Worm (Caenorhabditis elegans): ENCODE measurements around the gene F15H10.9.

Gene F15H10.9

DNA sequence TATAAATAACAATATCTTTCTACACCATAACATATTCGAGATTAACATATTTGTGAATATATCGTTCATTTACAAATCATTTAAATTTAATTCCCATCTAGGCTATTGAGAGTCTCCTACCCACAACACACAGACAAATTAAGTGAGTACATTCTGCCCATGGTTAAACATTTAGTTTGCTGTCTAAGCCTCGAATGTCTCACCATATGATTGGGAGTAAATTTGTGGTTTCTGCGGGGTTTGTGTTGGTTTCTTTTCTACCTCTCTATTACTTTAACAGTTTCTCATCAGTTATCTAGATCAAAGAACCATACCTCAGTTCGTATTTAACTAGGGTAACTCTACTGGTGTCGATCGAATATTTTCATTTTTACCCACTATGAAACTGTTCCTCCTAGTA is 16.1 kb downstream of the F15H10.9 start, which contains the start of gene ugt-2:
Gene ugt-2 (plus strand): TSS at position 371 of the 400 bp plus-strand sequence.
- TF ChIP-seq nhr-80 (tag; optimal IDR thresholded peaks at IDR 0.05): peak; percentile 42
- TF ChIP-seq nfyb-1 (GFP tag; IDR thresholded peaks at IDR 0.05): no peak

DNA sequence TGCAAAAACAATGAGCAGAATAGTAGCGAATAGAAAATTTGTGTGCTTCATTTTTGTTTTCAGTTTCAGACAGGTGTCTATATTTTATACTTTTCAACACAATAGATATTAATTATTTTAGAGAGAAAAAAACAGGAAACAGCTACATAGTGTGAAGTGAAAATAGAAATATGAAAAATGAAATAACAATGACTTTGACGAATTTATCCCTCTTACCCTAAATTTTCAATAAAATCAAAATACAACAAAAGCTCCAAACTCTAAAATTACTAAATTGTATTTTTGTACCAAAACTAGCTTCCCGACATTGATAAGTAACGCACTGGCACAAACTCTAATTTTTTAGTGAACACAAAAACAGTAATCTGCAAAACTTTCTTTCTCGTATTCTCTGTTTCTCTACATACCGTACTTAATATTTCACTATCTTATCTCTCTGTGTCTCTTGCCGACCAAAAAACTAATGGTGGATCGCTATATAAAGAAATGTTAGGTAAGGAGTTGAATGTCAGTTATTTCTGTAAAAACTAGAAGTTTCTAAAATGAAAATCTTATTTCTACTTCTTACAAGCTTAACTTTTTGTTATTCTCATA is 19.2 kb downstream of the F15H10.9 start, which contains the start of the genes col-151 and ugt-1:
Gene col-151 (minus strand): TSS at position 51 of the 594 bp plus-strand sequence.
Gene ugt-1 (plus strand): TSS at position 491 of the 594 bp plus-strand sequence.
- TF ChIP-seq nhr-80 (tag; optimal IDR thresholded peaks at IDR 0.05): peak; percentile 48
- TF ChIP-seq B0336.3 (GFP tag; IDR thresholded peaks at IDR 0.05): no peak
- TF ChIP-seq attf-6 (GFP tag; IDR thresholded peaks at IDR 0.05): no peak
- TF ChIP-seq hmg-1.2 (GFP tag; IDR thresholded peaks at IDR 0.05): peak; percentile 82
- TF ChIP-seq gei-17 (GFP tag; optimal IDR thresholded peaks at IDR 0.05): no peak

DNA sequence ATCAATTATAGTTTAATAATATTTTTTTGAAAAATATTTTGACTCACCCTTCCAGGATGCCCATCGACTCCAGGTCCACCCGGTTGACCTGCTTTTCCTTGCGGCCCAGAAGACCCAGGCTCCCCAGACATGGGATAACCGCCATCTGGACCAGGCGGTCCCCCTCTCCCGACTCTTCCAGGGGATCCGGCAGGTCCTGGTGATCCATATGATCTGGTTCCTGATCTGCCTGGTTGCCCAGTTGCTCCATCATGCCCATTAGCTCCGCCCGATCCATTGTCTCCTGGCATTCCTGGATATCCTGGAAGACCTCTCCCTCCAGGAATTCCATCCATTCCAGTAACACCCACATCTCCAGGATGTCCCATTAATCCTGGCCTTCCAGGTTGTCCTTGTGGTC is 20.8 kb downstream of the F15H10.9 start:
- TF ChIP-seq hlh-26 (GFP tag; conservative IDR thresholded peaks at IDR 0.05) (no peak), F55B11.4 (tag; optimal IDR thresholded peaks at IDR 0.05; ENCODE audit: borderline replicate concordance, insufficient read depth) (no peak), mcd-1 (GFP tag; IDR thresholded peaks at IDR 0.05) (no peak), lsl-1 (GFP tag; optimal IDR thresholded peaks at IDR 0.05) (no peak)

DNA sequence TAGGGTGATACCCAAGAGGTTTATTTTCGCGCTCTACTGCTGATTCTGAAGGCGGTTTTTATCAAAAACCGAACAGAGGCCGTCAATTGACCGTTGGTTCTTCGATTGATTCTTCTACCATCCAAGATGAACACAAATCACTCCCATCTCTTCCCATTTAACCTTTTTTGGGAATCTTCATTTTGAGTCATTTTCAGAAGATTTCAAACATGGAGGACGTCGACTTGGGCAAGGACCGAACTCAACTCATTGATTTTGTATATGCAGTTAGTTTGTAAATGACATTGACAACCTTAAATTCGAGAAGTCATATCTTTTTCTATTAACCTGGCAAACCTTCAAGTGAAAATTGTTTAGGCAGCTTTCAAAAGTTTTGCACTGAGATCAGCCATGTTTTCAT is 26.2 kb downstream of the F15H10.9 start, which contains the start of gene AC3.5:
Gene AC3.5 (plus strand): TSS at position 210 of the 400 bp plus-strand sequence.
- no peak for TF ChIP-seq ztf-3 (GFP tag; optimal IDR thresholded peaks at IDR 0.05)
- TF ChIP-seq attf-5 (GFP tag; optimal IDR thresholded peaks at IDR 0.05): no peak
- no peak for TF ChIP-seq pha-4 (tag; optimal IDR thresholded peaks at IDR 0.05)
- TF ChIP-seq ztf-28 (GFP tag; IDR thresholded peaks at IDR 0.05): no peak
- no peak for TF ChIP-seq lin-35 (GFP tag; optimal IDR thresholded peaks at IDR 0.05)
- no peak for TF ChIP-seq dpl-1 (GFP tag; optimal IDR thresholded peaks at IDR 0.05)
- no peak for TF ChIP-seq Y67H2A.10 (GFP tag; conservative IDR thresholded peaks at IDR 0.05)
- no peak for TF ChIP-seq sptf-2 (GFP tag; optimal IDR thresholded peaks at IDR 0.05)
- no peak for TF ChIP-seq F55B11.4 (tag; optimal IDR thresholded peaks at IDR 0.05; ENCODE audit: borderline replicate concordance, insufficient read depth)
- TF ChIP-seq K12H6.12 (tag; optimal IDR thresholded peaks at IDR 0.05): no peak

DNA sequence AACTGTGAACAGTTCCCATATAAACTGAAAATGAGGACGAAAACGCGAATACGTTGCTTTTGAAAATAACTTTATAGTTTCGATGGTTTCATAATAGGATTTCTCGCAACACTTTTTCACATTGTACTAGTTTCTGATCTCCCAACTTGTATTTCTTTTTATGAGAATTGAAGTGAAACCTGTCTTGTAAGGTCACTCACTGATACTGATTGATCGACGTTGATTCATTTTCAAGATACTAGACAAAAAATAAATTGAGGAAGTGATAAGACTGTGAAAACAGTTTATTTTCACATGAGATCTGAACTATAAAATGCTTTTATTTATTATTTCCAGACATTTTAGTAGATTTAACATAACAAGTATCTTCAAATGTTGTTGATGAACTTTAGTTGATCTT is 27.1 kb downstream of the F15H10.9 start:
- TF ChIP-seq attf-5 (GFP tag; optimal IDR thresholded peaks at IDR 0.05) (no peak), die-1 (tag; optimal IDR thresholded peaks at IDR 0.05) (no peak), ztf-26 (tag; optimal IDR thresholded peaks at IDR 0.05) (no peak), hmg-20 (GFP tag; IDR thresholded peaks at IDR 0.05) (no peak), madf-10 (tag; optimal IDR thresholded peaks at IDR 0.05) (no peak), ztf-3 (GFP tag; optimal IDR thresholded peaks at IDR 0.05) (no peak), hsf-1 (GFP tag; IDR thresholded peaks at IDR 0.05) (no peak), efl-1 (GFP tag; optimal IDR thresholded peaks at IDR 0.05) (no peak), K12H6.12 (tag; optimal IDR thresholded peaks at IDR 0.05) (no peak)

DNA sequence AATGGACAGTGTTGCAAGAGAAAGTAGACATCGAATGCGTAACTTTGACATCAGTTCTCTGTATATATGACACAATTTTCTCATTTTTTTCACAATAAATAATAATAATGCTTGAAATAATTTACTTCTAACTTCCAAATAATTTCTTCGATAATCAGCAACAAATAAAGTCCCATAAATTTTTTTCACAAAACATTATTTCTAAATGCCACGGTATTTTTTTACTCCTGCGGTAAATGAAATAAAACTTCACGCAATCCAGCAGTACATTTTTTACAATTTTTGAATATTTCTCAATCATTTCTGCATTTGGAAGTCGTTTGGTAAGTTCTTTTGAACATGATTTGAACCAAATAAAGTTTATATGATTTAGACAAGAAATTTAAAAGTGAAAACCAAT is 30.6 kb downstream of the F15H10.9 start, which contains the start of gene spe-10:
Gene spe-10 (plus strand): TSS at position 301 of the 400 bp plus-strand sequence.
- TF ChIP-seq nhr-80 (tag; optimal IDR thresholded peaks at IDR 0.05) (no peak), rcor-1 (GFP tag; IDR thresholded peaks at IDR 0.05) (no peak), ztf-22 (GFP tag; optimal IDR thresholded peaks at IDR 0.05) (no peak), lin-35 (GFP tag; optimal IDR thresholded peaks at IDR 0.05) (no peak), sea-2 (GFP tag; IDR thresholded peaks at IDR 0.05) (no peak), lir-1 (GFP tag; conservative IDR thresholded peaks at IDR 0.05) (no peak), nfyb-1 (GFP tag; IDR thresholded peaks at IDR 0.05) (no peak), die-1 (tag; optimal IDR thresholded peaks at IDR 0.05) (no peak), snpc-1.3 (tag; optimal IDR thresholded peaks at IDR 0.05; ENCODE audit: insufficient read depth) (no peak), B0336.3 (GFP tag; IDR thresholded peaks at IDR 0.05) (no peak), ztf-6 (GFP tag; IDR thresholded peaks at IDR 0.05) (no peak), tbp1 (GFP tag; optimal IDR thresholded peaks at IDR 0.05) (no peak)
